Fruit fly (Drosophila melanogaster) whole organism, prepupa: ENCODE data around the gene Reg-2.

ENCODE experiments used
- Blimp-1 ChIP-seq: fragments of 200-800 bp; sonication (Bioruptor generic); optimal IDR thresholded peaks from 3 replicates; lab custom pipeline; 2017; ENCODE audit warnings: missing biosample characterization, missing genetic modification characterization, mild to moderate bottlenecking, moderate library complexity, missing genetic modification reagents
- CG10631 ChIP-seq: fragments of 200-800 bp; sonication (Bioruptor generic); optimal IDR thresholded peaks from 2 replicates; lab custom pipeline; 2016; ENCODE audit warnings: missing biosample characterization, missing genetic modification characterization
- CG10669 ChIP-seq: fragments of 200-800 bp; sonication (Bioruptor generic); optimal IDR thresholded peaks from 3 replicates; lab custom pipeline; 2018; ENCODE audit warnings: missing biosample characterization, mild to moderate bottlenecking, missing genetic modification characterization, moderate library complexity
- CG11294 ChIP-seq: fragments of 200-800 bp; sonication (Bioruptor generic); IDR thresholded peaks from 2 replicates; pipeline ENCODE4 v1.3.6; 2022; ENCODE audit warnings: missing biosample characterization, missing genetic modification characterization
- CG11902 ChIP-seq: fragments of 200-800 bp; sonication (Bioruptor generic); optimal IDR thresholded peaks from 3 replicates; lab custom pipeline; 2016; ENCODE audit warnings: missing biosample characterization, missing genetic modification characterization
- CG15336 ChIP-seq: fragments of 200-800 bp; sonication (Bioruptor generic); IDR thresholded peaks from 2 replicates; pipeline ENCODE4 v1.3.6; 2022; ENCODE audit warnings: missing biosample characterization, missing genetic modification characterization
- CG16779 ChIP-seq: fragments of 200-800 bp; sonication (Bioruptor generic); optimal IDR thresholded peaks from 3 replicates; lab custom pipeline; 2017; ENCODE audit warnings: missing biosample characterization, mild to moderate bottlenecking, missing genetic modification characterization
- CG3032 ChIP-seq: fragments of 200-800 bp; optimal IDR thresholded peaks from 2 replicates; lab custom pipeline; 2019; ENCODE audit warnings: missing biosample characterization, mild to moderate bottlenecking, missing genetic modification characterization, moderate library complexity
- CG31627 ChIP-seq: fragments of 200-800 bp; sonication (Bioruptor generic); optimal IDR thresholded peaks from 3 replicates; lab custom pipeline; 2016; ENCODE audit warnings: missing biosample characterization, missing genetic modification characterization
- CG32006 ChIP-seq: fragments of 200-800 bp; sonication (Bioruptor generic); optimal IDR thresholded peaks from 3 replicates; lab custom pipeline; 2017; ENCODE audit warnings: missing biosample characterization, mild to moderate bottlenecking, missing genetic modification characterization
- CG34406 ChIP-seq: fragments of 200-800 bp; sonication (Bioruptor generic); optimal IDR thresholded peaks from 3 replicates; lab custom pipeline; 2016; ENCODE audit warnings: missing biosample characterization, missing genetic modification characterization
- CG3919 ChIP-seq: fragments of 200-800 bp; sonication (Bioruptor generic); optimal IDR thresholded peaks from 3 replicates; lab custom pipeline; 2016; ENCODE audit warnings: missing biosample characterization, missing genetic modification characterization
- CG6163 ChIP-seq: fragments of 200-800 bp; sonication (Bioruptor generic); IDR thresholded peaks from 3 replicates; pipeline ENCODE4 v1.3.6; 2022; ENCODE audit warnings: missing biosample characterization, missing genetic modification characterization
- CG6276 ChIP-seq: fragments of 200-800 bp; sonication (Bioruptor generic); optimal IDR thresholded peaks from 2 replicates; lab custom pipeline; 2017; ENCODE audit warnings: missing biosample characterization, mild to moderate bottlenecking, missing genetic modification characterization
- CG6854 ChIP-seq: fragments of 200-800 bp; sonication (Bioruptor generic); optimal IDR thresholded peaks from 2 replicates; lab custom pipeline; 2017; ENCODE audit warnings: missing biosample characterization, mild to moderate bottlenecking, missing genetic modification characterization
- CG7368 ChIP-seq: fragments of 200-800 bp; sonication (Bioruptor generic); optimal IDR thresholded peaks from 3 replicates; lab custom pipeline; 2016; ENCODE audit warnings: missing biosample characterization, missing genetic modification characterization
- CG8319 ChIP-seq: fragments of 200-800 bp; sonication (Bioruptor generic); optimal IDR thresholded peaks from 3 replicates; lab custom pipeline; 2016; ENCODE audit warnings: missing biosample characterization, missing genetic modification characterization
- CG9139 ChIP-seq: fragments of 200-800 bp; sonication (Bioruptor generic); optimal IDR thresholded peaks from 3 replicates; lab custom pipeline; 2017; ENCODE audit warnings: missing biosample characterization, mild to moderate bottlenecking, missing genetic modification characterization
- Eip75B ChIP-seq: fragments of 200-800 bp; sonication (Bioruptor generic); optimal IDR thresholded peaks from 3 replicates; lab custom pipeline; 2016; ENCODE audit warnings: missing biosample characterization, missing genetic modification characterization
- Eip78C ChIP-seq: fragments of 200-800 bp; sonication (Bioruptor generic); peaks from one replicate; lab custom pipeline; 2016; ENCODE audit warnings: missing biosample characterization, missing genetic modification characterization
- Eip93F ChIP-seq: fragments of 200-800 bp; sonication (Bioruptor generic); optimal IDR thresholded peaks from 2 replicates; lab custom pipeline; 2016; ENCODE audit warnings: missing biosample characterization, mild to moderate bottlenecking, missing genetic modification characterization
- Ets21C ChIP-seq: fragments of 200-800 bp; sonication (Bioruptor generic); optimal IDR thresholded peaks from 3 replicates; lab custom pipeline; 2016; ENCODE audit warnings: missing biosample characterization, missing genetic modification characterization
- Ets96B ChIP-seq: fragments of 200-800 bp; optimal IDR thresholded peaks from 2 replicates; lab custom pipeline; 2019; ENCODE audit warnings: missing biosample characterization, mild to moderate bottlenecking, missing genetic modification characterization, moderate library complexity
- Hr39 ChIP-seq: fragments of 200-800 bp; sonication (Bioruptor generic); optimal IDR thresholded peaks from 2 replicates; lab custom pipeline; 2016; ENCODE audit warnings: missing biosample characterization, missing genetic modification characterization
- Lpt ChIP-seq: fragments of 200-800 bp; sonication (Bioruptor generic); optimal IDR thresholded peaks from 3 replicates; lab custom pipeline; 2016; ENCODE audit warnings: missing biosample characterization, missing genetic modification characterization
- Smox ChIP-seq: fragments of 200-800 bp; sonication (Bioruptor generic); optimal IDR thresholded peaks from 3 replicates; lab custom pipeline; 2016; ENCODE audit warnings: missing biosample characterization, missing genetic modification characterization
- Sox102F ChIP-seq: fragments of 200-800 bp; sonication (Bioruptor generic); optimal IDR thresholded peaks from 2 replicates; lab custom pipeline; 2016; ENCODE audit warnings: missing biosample characterization, mild to moderate bottlenecking, missing genetic modification characterization
- Sox14 ChIP-seq: fragments of 200-800 bp; sonication (Bioruptor generic); optimal IDR thresholded peaks from 3 replicates; lab custom pipeline; 2016; ENCODE audit warnings: missing biosample characterization, missing genetic modification characterization
- achi ChIP-seq: fragments of 200-800 bp; sonication (Bioruptor generic); optimal IDR thresholded peaks from 3 replicates; lab custom pipeline; 2016; ENCODE audit warnings: missing biosample characterization, missing genetic modification characterization
- acj6 ChIP-seq: fragments of 200-800 bp; sonication (Bioruptor generic); optimal IDR thresholded peaks from 3 replicates; lab custom pipeline; 2016; ENCODE audit warnings: missing biosample characterization, missing genetic modification characterization
- cyc ChIP-seq: fragments of 200-800 bp; sonication (Bioruptor generic); optimal IDR thresholded peaks from 3 replicates; lab custom pipeline; 2016; ENCODE audit warnings: missing biosample characterization, missing genetic modification characterization
- dac ChIP-seq: fragments of 200-800 bp; sonication (Bioruptor generic); optimal IDR thresholded peaks from 2 replicates; lab custom pipeline; 2017; ENCODE audit warnings: missing biosample characterization, mild to moderate bottlenecking, missing genetic modification characterization
- dsx ChIP-seq: fragments of 200-800 bp; optimal IDR thresholded peaks from 3 replicates; lab custom pipeline; 2019; ENCODE audit warnings: missing biosample characterization, mild to moderate bottlenecking, missing genetic modification characterization, moderate library complexity; ENCODE audit not compliant: poor library complexity, severe bottlenecking
- eg ChIP-seq: fragments of 200-800 bp; sonication (Bioruptor generic); IDR thresholded peaks from 3 replicates; pipeline ENCODE4 v1.3.6; 2022; ENCODE audit warnings: missing biosample characterization, missing genetic modification characterization
- fd59A ChIP-seq: fragments of 200-800 bp; sonication (Bioruptor generic); optimal IDR thresholded peaks from 2 replicates; lab custom pipeline; 2017; ENCODE audit warnings: missing biosample characterization, mild to moderate bottlenecking, missing genetic modification characterization, missing genetic modification reagents
- fd85E ChIP-seq: fragments of 200-800 bp; sonication (Bioruptor generic); optimal IDR thresholded peaks from 3 replicates; lab custom pipeline; 2016; ENCODE audit warnings: missing biosample characterization, missing genetic modification characterization
- lz ChIP-seq: fragments of 200-800 bp; sonication (Bioruptor generic); optimal IDR thresholded peaks from 3 replicates; lab custom pipeline; 2016; ENCODE audit warnings: missing biosample characterization, missing genetic modification characterization
- net ChIP-seq: fragments of 200-800 bp; sonication (Bioruptor generic); optimal IDR thresholded peaks from 3 replicates; lab custom pipeline; 2016; ENCODE audit warnings: missing biosample characterization, missing genetic modification characterization
- pdm3 ChIP-seq: fragments of 200-800 bp; sonication (Bioruptor generic); optimal IDR thresholded peaks from 3 replicates; lab custom pipeline; 2016; ENCODE audit warnings: missing biosample characterization, missing genetic modification characterization
- salr ChIP-seq, 2 experiments: fragments of 200-800 bp; sonication (Bioruptor generic); optimal IDR thresholded peaks; 3 replicates each; lab custom pipeline; 2016 to 2018; ENCODE audit warnings: missing biosample characterization in 2 of 2, missing genetic modification characterization in 2 of 2, mild to moderate bottlenecking in 1 of 2
- spab ChIP-seq: fragments of 200-800 bp; sonication (Bioruptor generic); optimal IDR thresholded peaks from 2 replicates; lab custom pipeline; 2017; ENCODE audit warnings: missing biosample characterization, mild to moderate bottlenecking, missing genetic modification characterization, missing genetic modification reagents
- ss ChIP-seq, 2 experiments: fragments of 200-800 bp; sonication (Bioruptor generic); optimal IDR thresholded peaks; 2 replicates in 1 of 2; 3 replicates in 1 of 2; lab custom pipeline; 2017 to 2018; ENCODE audit warnings: mild to moderate bottlenecking in 2 of 2, missing biosample characterization in 2 of 2, missing genetic modification characterization in 2 of 2, moderate library complexity in 1 of 2
- topi ChIP-seq: fragments of 200-800 bp; sonication (Bioruptor generic); optimal IDR thresholded peaks from 3 replicates; lab custom pipeline; 2016; ENCODE audit warnings: missing biosample characterization, missing genetic modification characterization

Gene Reg-2

DNA sequence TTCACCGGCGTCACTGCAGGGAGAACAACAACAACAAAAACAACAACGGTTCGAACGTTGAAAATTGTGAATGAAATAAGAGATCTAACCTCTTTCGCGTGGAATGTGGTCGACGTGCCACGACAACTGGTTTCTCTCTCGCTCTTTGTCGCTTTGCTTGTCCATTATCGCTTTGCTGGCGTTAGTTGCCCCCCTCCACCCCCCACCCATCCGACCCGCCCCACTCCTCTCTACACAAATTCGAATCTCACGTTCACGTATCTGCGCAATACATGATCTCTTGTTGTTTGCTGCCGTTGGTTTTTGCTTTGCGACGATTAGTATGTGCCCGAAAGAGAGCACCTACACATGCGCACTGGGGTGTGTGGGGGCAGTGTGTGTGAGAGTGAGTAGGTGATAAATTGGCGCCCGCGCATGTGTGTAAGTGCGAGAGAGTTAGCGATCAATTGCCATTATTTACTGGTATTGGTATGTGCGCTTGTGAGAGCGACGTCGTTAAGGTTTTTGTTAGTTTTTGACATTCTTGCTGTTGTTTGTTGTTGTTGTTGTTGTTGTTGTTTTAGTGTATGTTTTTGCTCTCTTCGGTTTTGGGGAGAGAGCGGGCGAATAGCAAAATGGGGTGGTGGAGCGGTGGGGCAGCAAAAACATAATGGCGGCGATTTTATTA lies 10.2 kb upstream of the Reg-2 start (continued):
- TF ChIP-seq CG31627 (GFP tag; lab: Kevin White, UChicago): no peak
- TF ChIP-seq CG8319 (GFP tag; lab: Kevin White, UChicago): no peak
- TF ChIP-seq Blimp-1 (GFP tag; lab: Kevin White, UChicago): peak; percentile 6
- TF ChIP-seq CG16779 (tag; lab: Kevin White, UChicago): no peak
- peak; percentile 68; the same call in 2 of the 3 replicates for TF ChIP-seq eg (GFP tag; lab: Robert Waterston, UW)
- TF ChIP-seq CG6163 (GFP tag; lab: Robert Waterston, UW): peak; percentile 79; the same call in 2 of the 3 replicates
- TF ChIP-seq CG3919 (GFP tag; lab: Kevin White, UChicago): peak; percentile 3
- TF ChIP-seq CG11902: no peak

DNA sequence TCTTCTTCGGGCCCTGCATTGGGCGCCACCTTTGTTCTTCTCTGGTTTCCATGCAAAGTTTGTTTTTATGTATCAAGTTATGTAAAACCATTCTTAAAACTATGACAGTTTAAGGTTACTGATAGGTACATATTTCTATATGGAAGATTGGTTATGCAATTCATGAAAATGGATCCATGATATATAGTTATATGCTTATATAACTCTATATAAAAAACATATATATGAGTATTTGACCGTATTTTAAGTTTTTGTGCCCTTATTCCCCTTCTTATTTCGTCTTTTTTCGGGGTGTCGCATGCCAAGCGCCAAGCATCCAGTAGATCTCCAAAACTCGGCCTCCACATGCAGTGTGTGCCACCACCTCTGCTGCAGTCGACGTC lies 9.7 kb upstream of the Reg-2 start:
- TF ChIP-seq Eip78C (GFP tag; lab: Kevin White, UChicago) (peak; percentile 60), Ets21C (GFP tag; lab: Kevin White, UChicago) (no peak)
- TF ChIP-seq, all 60 proteins: peak for 1

DNA sequence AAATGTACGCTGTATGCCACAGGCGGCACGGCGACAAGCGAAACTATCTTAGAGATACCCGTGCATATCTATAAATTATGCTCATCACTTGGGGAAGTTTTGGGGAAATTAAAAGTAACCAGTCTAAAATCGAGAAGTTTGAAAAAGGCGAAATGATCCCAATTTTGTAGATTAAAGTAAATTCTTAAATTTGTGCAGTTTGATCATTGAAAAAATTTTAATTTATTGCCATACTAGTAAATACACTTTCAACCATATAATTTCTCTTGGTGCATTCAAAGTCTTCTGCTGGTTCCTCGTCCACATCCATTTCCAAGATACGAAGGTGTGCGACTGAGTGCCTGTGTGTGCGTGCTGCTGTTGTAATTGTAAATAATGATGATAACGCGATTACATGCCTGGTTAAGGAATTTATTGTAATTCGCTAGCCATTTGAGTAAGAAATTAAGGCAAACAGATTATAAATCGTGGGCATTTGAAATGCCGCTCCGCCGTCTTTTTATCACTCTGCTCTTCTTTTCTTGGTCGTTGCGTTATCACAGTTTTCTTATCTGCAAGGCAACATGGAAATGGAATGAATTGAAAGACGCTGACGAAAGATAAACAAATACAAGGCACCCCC lies 9.2 kb upstream of the Reg-2 start:
- TF ChIP-seq spab (GFP tag; lab: Kevin White, UChicago) (peak; percentile 49), pdm3 (GFP tag; lab: Kevin White, UChicago) (peak; percentile 69), Sox14 (peak; percentile 71), CG34406 (GFP tag; lab: Kevin White, UChicago) (peak; percentile 54), acj6 (GFP tag; lab: Kevin White, UChicago) (peak; percentile 76), ss (GFP tag; optimal IDR thresholded peaks at IDR 0.05; lab: Kevin White, UChicago) (peak; percentile 1 to 5), Sox102F (GFP tag; lab: Kevin White, UChicago) (peak; percentile 26), fd59A (GFP tag; lab: Kevin White, UChicago) (peak; percentile 35), Blimp-1 (GFP tag; lab: Kevin White, UChicago) (no peak), dsx (peak; percentile 38), topi (GFP tag; lab: Kevin White, UChicago) (peak; percentile 31), cyc (peak; percentile 39), CG3919 (GFP tag; lab: Kevin White, UChicago) (peak; percentile 70), Smox (GFP tag; lab: Kevin White, UChicago) (peak; percentile 29), salr (GFP tag; optimal IDR thresholded peaks at IDR 0.05; lab: Kevin White, UChicago) (peak in 1 of 2 experiments; percentile 80), Ets96B (tag; lab: Kevin White, UChicago) (peak; percentile 67), net (GFP tag; lab: Kevin White, UChicago) (peak; percentile 67), lz (GFP tag; lab: Kevin White, UChicago) (peak; percentile 23), CG6854 (GFP tag; lab: Kevin White, UChicago) (no peak), Ets21C (GFP tag; lab: Kevin White, UChicago) (no peak), CG11294 (peak; percentile 35; the same call in 1 of the 2 replicates), CG9139 (GFP tag; lab: Kevin White, UChicago) (peak; percentile 21), CG11902 (peak; percentile 6), CG6163 (GFP tag; lab: Robert Waterston, UW) (peak; percentile 78), eg (GFP tag; lab: Robert Waterston, UW) (peak; percentile 84), CG8319 (GFP tag; lab: Kevin White, UChicago) (no peak), CG16779 (tag; lab: Kevin White, UChicago) (peak; percentile 41), CG15336 (GFP tag; lab: Robert Waterston, UW) (peak; percentile 87), Eip75B (peak; percentile 67), CG32006 (GFP tag; lab: Kevin White, UChicago) (peak; percentile 85), dac (peak; percentile 61), achi (GFP tag; lab: Kevin White, UChicago) (peak; percentile 76), CG10631 (GFP tag; lab: Kevin White, UChicago) (peak; percentile 79), Eip78C (GFP tag; lab: Kevin White, UChicago) (peak; percentile 91), Hr39 (GFP tag; lab: Kevin White, UChicago) (peak; percentile 28), fd85E (GFP tag; lab: Kevin White, UChicago) (no peak), Eip93F (GFP tag; lab: Kevin White, UChicago) (no peak), CG10669 (GFP tag; lab: Kevin White, UChicago) (peak; percentile 55), CG6276 (GFP tag; lab: Kevin White, UChicago) (peak; percentile 58), CG3032 (peak; percentile 50), CG7368 (no peak), Lpt (GFP tag; lab: Kevin White, UChicago) (peak; percentile 73)
